Fruit fly (Drosophila melanogaster) whole organism, prepupa: Measurements from ENCODE around the gene CG7789.

ENCODE experiments used
- Blimp-1 ChIP-seq: fragments of 200-800 bp; sonication (Bioruptor generic); optimal IDR thresholded peaks from 3 replicates; lab custom pipeline; 2017; ENCODE audit warnings: missing biosample characterization, missing genetic modification characterization, mild to moderate bottlenecking, moderate library complexity, missing genetic modification reagents
- CG10631 ChIP-seq: fragments of 200-800 bp; sonication (Bioruptor generic); optimal IDR thresholded peaks from 2 replicates; lab custom pipeline; 2016; ENCODE audit warnings: missing biosample characterization, missing genetic modification characterization
- CG10669 ChIP-seq: fragments of 200-800 bp; sonication (Bioruptor generic); optimal IDR thresholded peaks from 3 replicates; lab custom pipeline; 2018; ENCODE audit warnings: missing biosample characterization, mild to moderate bottlenecking, missing genetic modification characterization, moderate library complexity
- CG11294 ChIP-seq: fragments of 200-800 bp; sonication (Bioruptor generic); IDR thresholded peaks from 2 replicates; pipeline ENCODE4 v1.3.6; 2022; ENCODE audit warnings: missing biosample characterization, missing genetic modification characterization
- CG11762 ChIP-seq: fragments of 200-800 bp; sonication (Bioruptor generic); optimal IDR thresholded peaks from 3 replicates; lab custom pipeline; 2016; ENCODE audit warnings: missing biosample characterization, missing genetic modification characterization; ENCODE audit not compliant: insufficient read depth
- CG11902 ChIP-seq: fragments of 200-800 bp; sonication (Bioruptor generic); optimal IDR thresholded peaks from 3 replicates; lab custom pipeline; 2016; ENCODE audit warnings: missing biosample characterization, missing genetic modification characterization
- CG15336 ChIP-seq: fragments of 200-800 bp; sonication (Bioruptor generic); IDR thresholded peaks from 2 replicates; pipeline ENCODE4 v1.3.6; 2022; ENCODE audit warnings: missing biosample characterization, missing genetic modification characterization
- CG1621 ChIP-seq: fragments of 200-800 bp; sonication (Bioruptor generic); optimal IDR thresholded peaks from 3 replicates; lab custom pipeline; 2018; ENCODE audit warnings: missing biosample characterization, mild to moderate bottlenecking, missing genetic modification characterization
- CG16779 ChIP-seq: fragments of 200-800 bp; sonication (Bioruptor generic); optimal IDR thresholded peaks from 3 replicates; lab custom pipeline; 2017; ENCODE audit warnings: missing biosample characterization, mild to moderate bottlenecking, missing genetic modification characterization
- CG3032 ChIP-seq: fragments of 200-800 bp; optimal IDR thresholded peaks from 2 replicates; lab custom pipeline; 2019; ENCODE audit warnings: missing biosample characterization, mild to moderate bottlenecking, missing genetic modification characterization, moderate library complexity
- CG31627 ChIP-seq: fragments of 200-800 bp; sonication (Bioruptor generic); optimal IDR thresholded peaks from 3 replicates; lab custom pipeline; 2016; ENCODE audit warnings: missing biosample characterization, missing genetic modification characterization
- CG32006 ChIP-seq: fragments of 200-800 bp; sonication (Bioruptor generic); optimal IDR thresholded peaks from 3 replicates; lab custom pipeline; 2017; ENCODE audit warnings: missing biosample characterization, mild to moderate bottlenecking, missing genetic modification characterization
- CG34406 ChIP-seq: fragments of 200-800 bp; sonication (Bioruptor generic); optimal IDR thresholded peaks from 3 replicates; lab custom pipeline; 2016; ENCODE audit warnings: missing biosample characterization, missing genetic modification characterization
- CG3919 ChIP-seq: fragments of 200-800 bp; sonication (Bioruptor generic); optimal IDR thresholded peaks from 3 replicates; lab custom pipeline; 2016; ENCODE audit warnings: missing biosample characterization, missing genetic modification characterization
- CG4318 ChIP-seq: fragments of 200-800 bp; sonication (Bioruptor generic); optimal IDR thresholded peaks from 3 replicates; lab custom pipeline; 2017; ENCODE audit warnings: missing biosample characterization, mild to moderate bottlenecking, missing genetic modification characterization
- CG6163 ChIP-seq: fragments of 200-800 bp; sonication (Bioruptor generic); IDR thresholded peaks from 3 replicates; pipeline ENCODE4 v1.3.6; 2022; ENCODE audit warnings: missing biosample characterization, missing genetic modification characterization
- CG6276 ChIP-seq: fragments of 200-800 bp; sonication (Bioruptor generic); optimal IDR thresholded peaks from 2 replicates; lab custom pipeline; 2017; ENCODE audit warnings: missing biosample characterization, mild to moderate bottlenecking, missing genetic modification characterization
- CG6854 ChIP-seq: fragments of 200-800 bp; sonication (Bioruptor generic); optimal IDR thresholded peaks from 2 replicates; lab custom pipeline; 2017; ENCODE audit warnings: missing biosample characterization, mild to moderate bottlenecking, missing genetic modification characterization
- CG7368 ChIP-seq: fragments of 200-800 bp; sonication (Bioruptor generic); optimal IDR thresholded peaks from 3 replicates; lab custom pipeline; 2016; ENCODE audit warnings: missing biosample characterization, missing genetic modification characterization
- CG8119 ChIP-seq: fragments of 200-800 bp; sonication (Bioruptor generic); IDR thresholded peaks from 3 replicates; pipeline ENCODE4 v1.3.6; 2022; ENCODE audit warnings: missing biosample characterization, missing genetic modification characterization
- CG8319 ChIP-seq: fragments of 200-800 bp; sonication (Bioruptor generic); optimal IDR thresholded peaks from 3 replicates; lab custom pipeline; 2016; ENCODE audit warnings: missing biosample characterization, missing genetic modification characterization
- CG8632 ChIP-seq: fragments of 200-800 bp; sonication (Bioruptor generic); optimal IDR thresholded peaks from 3 replicates; lab custom pipeline; 2016; ENCODE audit warnings: missing biosample characterization, missing genetic modification characterization
- CG9139 ChIP-seq: fragments of 200-800 bp; sonication (Bioruptor generic); optimal IDR thresholded peaks from 3 replicates; lab custom pipeline; 2017; ENCODE audit warnings: missing biosample characterization, mild to moderate bottlenecking, missing genetic modification characterization
- Eip75B ChIP-seq: fragments of 200-800 bp; sonication (Bioruptor generic); optimal IDR thresholded peaks from 3 replicates; lab custom pipeline; 2016; ENCODE audit warnings: missing biosample characterization, missing genetic modification characterization
- Eip78C ChIP-seq: fragments of 200-800 bp; sonication (Bioruptor generic); peaks from one replicate; lab custom pipeline; 2016; ENCODE audit warnings: missing biosample characterization, missing genetic modification characterization
- Eip93F ChIP-seq: fragments of 200-800 bp; sonication (Bioruptor generic); optimal IDR thresholded peaks from 2 replicates; lab custom pipeline; 2016; ENCODE audit warnings: missing biosample characterization, mild to moderate bottlenecking, missing genetic modification characterization
- Ets21C ChIP-seq: fragments of 200-800 bp; sonication (Bioruptor generic); optimal IDR thresholded peaks from 3 replicates; lab custom pipeline; 2016; ENCODE audit warnings: missing biosample characterization, missing genetic modification characterization
- Ets96B ChIP-seq: fragments of 200-800 bp; optimal IDR thresholded peaks from 2 replicates; lab custom pipeline; 2019; ENCODE audit warnings: missing biosample characterization, mild to moderate bottlenecking, missing genetic modification characterization, moderate library complexity
- Gug ChIP-seq: fragments of 200-800 bp; sonication (Bioruptor generic); IDR thresholded peaks from 2 replicates; pipeline ENCODE4 v1.3.6; 2022; ENCODE audit warnings: missing biosample characterization, missing genetic modification characterization
- Hr38 ChIP-seq: sonication (Bioruptor generic); optimal IDR thresholded peaks from 2 replicates; lab custom pipeline; 2016; ENCODE audit warnings: missing biosample characterization, missing genetic modification characterization
- Hr39 ChIP-seq: fragments of 200-800 bp; sonication (Bioruptor generic); optimal IDR thresholded peaks from 2 replicates; lab custom pipeline; 2016; ENCODE audit warnings: missing biosample characterization, missing genetic modification characterization
- Hr4 ChIP-seq: fragments of 200-800 bp; sonication (Bioruptor generic); optimal IDR thresholded peaks from 3 replicates; lab custom pipeline; 2016; ENCODE audit warnings: missing biosample characterization, missing genetic modification characterization
- Lpt ChIP-seq: fragments of 200-800 bp; sonication (Bioruptor generic); optimal IDR thresholded peaks from 3 replicates; lab custom pipeline; 2016; ENCODE audit warnings: missing biosample characterization, missing genetic modification characterization
- Met ChIP-seq: fragments of 200-800 bp; sonication (Bioruptor generic); optimal IDR thresholded peaks from 3 replicates; lab custom pipeline; 2016; ENCODE audit warnings: missing biosample characterization, missing genetic modification characterization
- OdsH ChIP-seq: fragments of 200-800 bp; sonication (Bioruptor generic); optimal IDR thresholded peaks from 3 replicates; lab custom pipeline; 2016; ENCODE audit warnings: missing biosample characterization, missing genetic modification characterization
- Smox ChIP-seq: fragments of 200-800 bp; sonication (Bioruptor generic); optimal IDR thresholded peaks from 3 replicates; lab custom pipeline; 2016; ENCODE audit warnings: missing biosample characterization, missing genetic modification characterization
- Sox102F ChIP-seq: fragments of 200-800 bp; sonication (Bioruptor generic); optimal IDR thresholded peaks from 2 replicates; lab custom pipeline; 2016; ENCODE audit warnings: missing biosample characterization, mild to moderate bottlenecking, missing genetic modification characterization
- Sox14 ChIP-seq: fragments of 200-800 bp; sonication (Bioruptor generic); optimal IDR thresholded peaks from 3 replicates; lab custom pipeline; 2016; ENCODE audit warnings: missing biosample characterization, missing genetic modification characterization
- Sox15 ChIP-seq: fragments of 200-800 bp; sonication (Bioruptor generic); optimal IDR thresholded peaks from 3 replicates; lab custom pipeline; 2016; ENCODE audit warnings: missing biosample characterization, missing genetic modification characterization
- acj6 ChIP-seq: fragments of 200-800 bp; sonication (Bioruptor generic); optimal IDR thresholded peaks from 3 replicates; lab custom pipeline; 2016; ENCODE audit warnings: missing biosample characterization, missing genetic modification characterization
- cyc ChIP-seq: fragments of 200-800 bp; sonication (Bioruptor generic); optimal IDR thresholded peaks from 3 replicates; lab custom pipeline; 2016; ENCODE audit warnings: missing biosample characterization, missing genetic modification characterization
- dsx ChIP-seq: fragments of 200-800 bp; optimal IDR thresholded peaks from 3 replicates; lab custom pipeline; 2019; ENCODE audit warnings: missing biosample characterization, mild to moderate bottlenecking, missing genetic modification characterization, moderate library complexity; ENCODE audit not compliant: poor library complexity, severe bottlenecking
- eg ChIP-seq: fragments of 200-800 bp; sonication (Bioruptor generic); IDR thresholded peaks from 3 replicates; pipeline ENCODE4 v1.3.6; 2022; ENCODE audit warnings: missing biosample characterization, missing genetic modification characterization
- esn ChIP-seq: fragments of 200-800 bp; sonication (Bioruptor generic); optimal IDR thresholded peaks from 2 replicates; lab custom pipeline; 2016; ENCODE audit warnings: missing biosample characterization, mild to moderate bottlenecking, missing genetic modification characterization, moderate library complexity
- fd59A ChIP-seq: fragments of 200-800 bp; sonication (Bioruptor generic); optimal IDR thresholded peaks from 2 replicates; lab custom pipeline; 2017; ENCODE audit warnings: missing biosample characterization, mild to moderate bottlenecking, missing genetic modification characterization, missing genetic modification reagents
- fd85E ChIP-seq: fragments of 200-800 bp; sonication (Bioruptor generic); optimal IDR thresholded peaks from 3 replicates; lab custom pipeline; 2016; ENCODE audit warnings: missing biosample characterization, missing genetic modification characterization
- lz ChIP-seq: fragments of 200-800 bp; sonication (Bioruptor generic); optimal IDR thresholded peaks from 3 replicates; lab custom pipeline; 2016; ENCODE audit warnings: missing biosample characterization, missing genetic modification characterization
- net ChIP-seq: fragments of 200-800 bp; sonication (Bioruptor generic); optimal IDR thresholded peaks from 3 replicates; lab custom pipeline; 2016; ENCODE audit warnings: missing biosample characterization, missing genetic modification characterization
- salr ChIP-seq, 2 experiments: fragments of 200-800 bp; sonication (Bioruptor generic); optimal IDR thresholded peaks; 3 replicates each; lab custom pipeline; 2016 to 2018; ENCODE audit warnings: missing biosample characterization in 2 of 2, missing genetic modification characterization in 2 of 2, mild to moderate bottlenecking in 1 of 2
- spab ChIP-seq: fragments of 200-800 bp; sonication (Bioruptor generic); optimal IDR thresholded peaks from 2 replicates; lab custom pipeline; 2017; ENCODE audit warnings: missing biosample characterization, mild to moderate bottlenecking, missing genetic modification characterization, missing genetic modification reagents
- svp ChIP-seq: fragments of 200-800 bp; sonication (Bioruptor generic); peaks from one replicate; lab custom pipeline; 2016; ENCODE audit warnings: missing biosample characterization, missing genetic modification characterization
- topi ChIP-seq: fragments of 200-800 bp; sonication (Bioruptor generic); optimal IDR thresholded peaks from 3 replicates; lab custom pipeline; 2016; ENCODE audit warnings: missing biosample characterization, missing genetic modification characterization
- vri ChIP-seq: fragments of 200-800 bp; sonication (Bioruptor generic); optimal IDR thresholded peaks from 3 replicates; lab custom pipeline; 2016; ENCODE audit warnings: missing biosample characterization, mild to moderate bottlenecking, missing genetic modification characterization

CG7789 gene

DNA sequence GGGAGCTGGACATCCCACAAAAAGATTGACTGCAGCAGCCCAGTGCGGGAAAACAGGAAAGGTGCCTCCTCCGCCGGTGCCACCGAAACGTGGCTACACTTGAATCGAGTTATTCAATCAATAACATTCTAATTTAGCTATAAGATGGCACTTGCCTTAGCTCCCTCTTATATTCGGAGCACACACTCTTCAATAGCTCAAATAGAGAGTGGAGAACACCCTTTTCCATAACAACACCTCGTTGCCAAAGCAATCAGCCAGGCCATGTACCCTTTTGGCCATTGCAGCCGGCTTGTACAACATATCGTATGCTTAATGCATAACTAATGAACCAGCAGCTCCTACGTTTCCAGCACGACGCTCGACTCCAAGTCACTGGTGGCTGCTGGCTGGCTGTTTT is 34.8 kb downstream of the CG7789 start:
- TF ChIP-seq CG8632 (GFP tag; lab: Kevin White, UChicago) (no peak), topi (GFP tag; lab: Kevin White, UChicago) (no peak), CG3032 (tag; lab: Kevin White, UChicago) (no peak), CG16779 (tag; lab: Kevin White, UChicago) (no peak), CG31627 (GFP tag; lab: Kevin White, UChicago) (no peak), Hr39 (no peak), cyc (GFP tag; lab: Kevin White, UChicago) (no peak), net (GFP tag; lab: Kevin White, UChicago) (no peak), CG10669 (GFP tag; lab: Kevin White, UChicago) (no peak), dsx (no peak), Ets96B (no peak), Met (GFP tag; lab: Kevin White, UChicago) (no peak), svp (no peak), eg (GFP tag; lab: Robert Waterston, UW) (peak; percentile 58; the same call in 1 of the 3 replicates), CG9139 (no peak), CG11902 (GFP tag; lab: Kevin White, UChicago) (no peak), Ets21C (GFP tag; lab: Kevin White, UChicago) (no peak), CG6276 (GFP tag; lab: Kevin White, UChicago) (no peak), CG10631 (GFP tag; lab: Kevin White, UChicago) (peak; percentile 29), Eip75B (GFP tag; lab: Kevin White, UChicago) (no peak), Smox (GFP tag; lab: Kevin White, UChicago) (no peak), lz (GFP tag; lab: Kevin White, UChicago) (no peak), Blimp-1 (no peak), Eip93F (GFP tag; lab: Kevin White, UChicago) (no peak), spab (GFP tag; lab: Kevin White, UChicago) (no peak), Hr38 (no peak), CG32006 (GFP tag; lab: Kevin White, UChicago) (peak; percentile 64), CG6854 (no peak), Sox102F (GFP tag; lab: Kevin White, UChicago) (no peak), fd59A (GFP tag; lab: Kevin White, UChicago) (no peak), Sox15 (no peak), CG4318 (GFP tag; lab: Kevin White, UChicago) (no peak), salr (GFP tag; optimal IDR thresholded peaks at IDR 0.05; lab: Kevin White, UChicago) (no peak), fd85E (GFP tag; lab: Kevin White, UChicago) (no peak), CG15336 (GFP tag; lab: Robert Waterston, UW) (peak; percentile 71), Hr4 (GFP tag; lab: Kevin White, UChicago) (peak; percentile 42), CG11294 (GFP tag; lab: Robert Waterston, UW) (0 out of 2 replicates have a peak, but pooled peaks have one; percentile 5), Sox14 (GFP tag; lab: Kevin White, UChicago) (no peak), CG8119 (GFP tag; lab: Robert Waterston, UW) (peak; percentile 72; the same call in 2 of the 3 replicates), vri (GFP tag; lab: Kevin White, UChicago) (no peak), CG34406 (no peak), CG11762 (GFP tag; lab: Kevin White, UChicago) (no peak), CG1621 (tag; lab: Kevin White, UChicago) (no peak), CG7368 (GFP tag; lab: Kevin White, UChicago) (no peak), Gug (no peak), Eip78C (GFP tag; lab: Kevin White, UChicago) (peak; percentile 49), CG6163 (GFP tag; lab: Robert Waterston, UW) (0 out of 3 replicates have a peak, but pooled peaks have one; percentile 49), CG8319 (GFP tag; lab: Kevin White, UChicago) (no peak), Lpt (GFP tag; lab: Kevin White, UChicago) (no peak), esn (GFP tag; lab: Kevin White, UChicago) (no peak), CG3919 (no peak), OdsH (GFP tag; lab: Kevin White, UChicago) (no peak), acj6 (GFP tag; lab: Kevin White, UChicago) (no peak)
